Worm (Caenorhabditis elegans): Measurements from ENCODE around the gene gldi-11.

- TF ChIP-seq klf-2 (GFP tag; conservative IDR thresholded peaks at IDR 0.05) (no peak), flt-1 (GFP tag; IDR thresholded peaks at IDR 0.05) (no peak), ztf-29 (GFP tag; IDR thresholded peaks at IDR 0.05) (no peak), med-1 (GFP tag; optimal IDR thresholded peaks at IDR 0.05; ENCODE audit: insufficient read depth) (no peak), T22C8.4 (GFP tag; IDR thresholded peaks at IDR 0.05) (no peak), tab-1 (GFP tag; IDR thresholded peaks at IDR 0.05) (no peak), ztf-23 (GFP tag; IDR thresholded peaks at IDR 0.05) (no peak), cog-1 (tag; optimal IDR thresholded peaks at IDR 0.05) (no peak)
Observed at ce11 chrII:4981682-4982404, 36.3 kb upstream of the gldi-11 start.

Data from whole organism, midembryonic.